Worm (Caenorhabditis elegans) whole organism, young adult: ENCODE measurements around the gene R07E4.1.
A peak's percentile ranks its signal among the peaks of the same experiment; 100 is the strongest.

Source experiments
- B0019.2 ChIP-seq: fragments of 200-800 bp; sonication (Bioruptor generic); conservative IDR thresholded peaks from 2 replicates; pipeline ENCODE4 v1.3.6; 2022; ENCODE audit warnings: missing genetic modification reagents, missing genetic modification characterization, missing compliant biosample characterization
- B0035.1 ChIP-seq: sonication (generic microtip); optimal IDR thresholded peaks from 2 replicates; lab custom pipeline; 2016; ENCODE audit warnings: missing genetic modification characterization, mild to moderate bottlenecking, missing compliant biosample characterization, missing genotype, missing genetic modification reagents
- D2030.7 ChIP-seq: fragments of 200-800 bp; sonication (Bioruptor generic); IDR thresholded peaks from 2 replicates; pipeline ENCODE4 v1.3.6; 2022; ENCODE audit warnings: missing genetic modification reagents, missing genetic modification characterization, missing compliant biosample characterization
- F10E7.11 ChIP-seq: sonication (generic microtip); optimal IDR thresholded peaks from 2 replicates; lab custom pipeline; 2017; ENCODE audit warnings: mild to moderate bottlenecking, missing genetic modification characterization, moderate library complexity, missing compliant biosample characterization
- F23B12.7 ChIP-seq: sonication (generic microtip); optimal IDR thresholded peaks from 2 replicates; lab custom pipeline; 2017; ENCODE audit warnings: missing genetic modification characterization, mild to moderate bottlenecking, missing compliant biosample characterization, antibody characterized with exemption, moderate library complexity; ENCODE audit not compliant: insufficient read depth
- K11D2.4 ChIP-seq: fragments of 200-800 bp; sonication (Bioruptor generic); IDR thresholded peaks from 2 replicates; pipeline ENCODE4 v1.3.6; 2022; ENCODE audit warnings: missing genetic modification reagents, missing genetic modification characterization, missing compliant biosample characterization
- K12H6.12 ChIP-seq: fragments of 200-800 bp; sonication (Bioruptor generic); optimal IDR thresholded peaks from 2 replicates; lab custom pipeline; 2018; ENCODE audit warnings: mild to moderate bottlenecking, missing genetic modification characterization, missing compliant biosample characterization
- Y56A3A.18 ChIP-seq: fragments of 200-800 bp; sonication (Bioruptor generic); IDR thresholded peaks from 2 replicates; pipeline ENCODE4 v1.3.6; 2022; ENCODE audit warnings: missing genetic modification reagents, missing genetic modification characterization, missing compliant biosample characterization
- attf-5 ChIP-seq: fragments of 200-800 bp; sonication (Bioruptor generic); optimal IDR thresholded peaks from 2 replicates; lab custom pipeline; 2018; ENCODE audit warnings: mild to moderate bottlenecking, missing genetic modification characterization, missing compliant biosample characterization
- attf-6 ChIP-seq: fragments of 200-800 bp; sonication (Bioruptor generic); IDR thresholded peaks from 2 replicates; pipeline ENCODE4 v1.3.6; 2022; ENCODE audit warnings: missing genetic modification reagents, missing genetic modification characterization, missing compliant biosample characterization
- bed-2 ChIP-seq: fragments of 200-800 bp; sonication (Bioruptor generic); IDR thresholded peaks from 2 replicates; pipeline ENCODE4 v1.3.6; 2022; ENCODE audit warnings: missing genetic modification reagents, missing genetic modification characterization, missing compliant biosample characterization
- ccch-3 ChIP-seq: fragments of 200-800 bp; sonication (Bioruptor generic); optimal IDR thresholded peaks from 2 replicates; lab custom pipeline; 2018; ENCODE audit warnings: mild to moderate bottlenecking, missing genetic modification characterization, missing compliant biosample characterization
- cebp-1 ChIP-seq, 2 experiments: fragments of 200-800 bp in 1 of 2; sonication (Bioruptor generic) in 1 of 2; sonication (generic microtip) in 1 of 2; IDR thresholded peaks in 1 of 2; optimal IDR thresholded peaks in 1 of 2; 2 replicates each; pipeline versions ENCODE4 v1.3.6 to Lab custom; 2017 to 2022; ENCODE audit warnings: missing compliant biosample characterization in 2 of 2, missing genetic modification characterization in 2 of 2, mild to moderate bottlenecking in 1 of 2, missing genetic modification reagents in 1 of 2, moderate library complexity in 1 of 2
- ceh-58 ChIP-seq: fragments of 200-800 bp; sonication (Bioruptor generic); IDR thresholded peaks from 2 replicates; pipeline ENCODE4 v1.3.6; 2022; ENCODE audit warnings: missing genetic modification characterization, missing compliant biosample characterization
- ceh-79 ChIP-seq: sonication (generic microtip); optimal IDR thresholded peaks from 2 replicates; lab custom pipeline; 2017; ENCODE audit warnings: mild to moderate bottlenecking, missing genetic modification characterization, missing compliant biosample characterization
- ceh-91 ChIP-seq: fragments of 200-800 bp; sonication (Bioruptor generic); IDR thresholded peaks from 2 replicates; pipeline ENCODE4 v1.3.6; 2022; ENCODE audit warnings: missing genetic modification reagents, missing genetic modification characterization, missing compliant biosample characterization
- die-1 ChIP-seq: sonication (generic microtip); optimal IDR thresholded peaks from 2 replicates; lab custom pipeline; 2016; ENCODE audit warnings: missing genotype, mild to moderate bottlenecking, missing genetic modification characterization, missing compliant biosample characterization
- dox-1 ChIP-seq: fragments of 200-800 bp; sonication (Bioruptor generic); IDR thresholded peaks from 2 replicates; pipeline ENCODE4 v1.3.6; 2022; ENCODE audit warnings: missing genetic modification reagents, missing genetic modification characterization, missing compliant biosample characterization
- dpl-1 ChIP-seq: fragments of 150-350 bp; optimal IDR thresholded peaks from 2 replicates; lab custom pipeline; 2014; ENCODE audit warnings: missing biosample characterization, missing genetic modification reagents, missing genetic modification characterization
- egrh-3 ChIP-seq: fragments of 200-800 bp; sonication (Bioruptor generic); IDR thresholded peaks from 2 replicates; pipeline ENCODE4 v1.3.6; 2022; ENCODE audit warnings: missing genetic modification reagents, missing genetic modification characterization, missing compliant biosample characterization
- hmg-1.2 ChIP-seq: fragments of 200-800 bp; sonication (Bioruptor generic); IDR thresholded peaks from 2 replicates; pipeline ENCODE4 v1.3.6; 2022; ENCODE audit warnings: missing genetic modification reagents, missing genetic modification characterization, missing compliant biosample characterization
- lag-1 ChIP-seq: fragments of 200-800 bp; sonication (Bioruptor generic); IDR thresholded peaks from 2 replicates; pipeline ENCODE4 v1.3.6; 2022; ENCODE audit warnings: missing genetic modification reagents, missing genetic modification characterization, missing compliant biosample characterization
- let-607 ChIP-seq, 2 experiments: fragments of 200-800 bp in 1 of 2; sonication (Bioruptor generic) in 1 of 2; sonication (generic microtip) in 1 of 2; optimal IDR thresholded peaks; 2 replicates each; lab custom pipeline; 2016 to 2018; ENCODE audit warnings: mild to moderate bottlenecking in 2 of 2, missing compliant biosample characterization in 2 of 2, missing genetic modification characterization in 2 of 2, moderate library complexity in 2 of 2, missing genotype in 1 of 2
- lin-35 ChIP-seq, 3 experiments: fragments of 150-350 bp in 2 of 3; sonication (generic microtip) in 1 of 3; optimal IDR thresholded peaks; 2 replicates each; lab custom pipeline; 2014 to 2018; ENCODE audit warnings: missing biosample characterization in 3 of 3, missing genetic modification characterization in 3 of 3, missing genetic modification reagents in 3 of 3
- madf-10 ChIP-seq: sonication (generic microtip); optimal IDR thresholded peaks from 2 replicates; lab custom pipeline; 2016; ENCODE audit warnings: mild to moderate bottlenecking, missing genetic modification characterization, missing compliant biosample characterization
- mcd-1 ChIP-seq: fragments of 200-800 bp; sonication (Bioruptor generic); IDR thresholded peaks from 2 replicates; pipeline ENCODE4 v1.3.6; 2022; ENCODE audit warnings: missing genetic modification reagents, missing genetic modification characterization, missing compliant biosample characterization
- mxl-1 ChIP-seq: sonication (generic microtip); optimal IDR thresholded peaks from 2 replicates; lab custom pipeline; 2016; ENCODE audit warnings: missing genetic modification characterization, missing compliant biosample characterization
- nfyb-1 ChIP-seq: fragments of 200-800 bp; sonication (Bioruptor generic); IDR thresholded peaks from 2 replicates; pipeline ENCODE4 v1.3.6; 2022; ENCODE audit warnings: missing genetic modification reagents, missing genetic modification characterization, missing compliant biosample characterization
- nhr-90 ChIP-seq: sonication (generic microtip); optimal IDR thresholded peaks from 2 replicates; lab custom pipeline; 2016; ENCODE audit warnings: missing genotype, mild to moderate bottlenecking, missing genetic modification characterization, missing compliant biosample characterization
- pbrm-1 ChIP-seq: fragments of 200-800 bp; sonication (Bioruptor generic); IDR thresholded peaks from 2 replicates; pipeline ENCODE4 v1.3.6; 2022; ENCODE audit warnings: missing genetic modification reagents, missing genetic modification characterization, missing compliant biosample characterization
- rcor-1 ChIP-seq: fragments of 200-800 bp; sonication (Bioruptor generic); IDR thresholded peaks from 2 replicates; pipeline ENCODE4 v1.3.6; 2022; ENCODE audit warnings: missing genetic modification reagents, missing genetic modification characterization, missing compliant biosample characterization
- rpc-1 ChIP-seq, 2 experiments: fragments of 150-350 bp in 1 of 2; sonication (generic microtip) in 1 of 2; optimal IDR thresholded peaks; 2 replicates each; lab custom pipeline; 2014 to 2018; ENCODE audit warnings: missing biosample characterization in 1 of 2, missing genetic modification characterization in 1 of 2, missing genetic modification reagents in 1 of 2, missing genotype in 1 of 2
- sea-2 ChIP-seq: fragments of 200-800 bp; sonication (Bioruptor generic); IDR thresholded peaks from 2 replicates; pipeline ENCODE4 v1.3.6; 2022; ENCODE audit warnings: missing genetic modification characterization, missing compliant biosample characterization
- somi-1 ChIP-seq: fragments of 200-800 bp; sonication (Bioruptor generic); optimal IDR thresholded peaks from 2 replicates; lab custom pipeline; 2018; ENCODE audit warnings: mild to moderate bottlenecking, missing genetic modification characterization, missing compliant biosample characterization
- xnd-1 ChIP-seq: sonication (generic microtip); optimal IDR thresholded peaks from 2 replicates; lab custom pipeline; 2016; ENCODE audit warnings: missing genotype, missing genetic modification reagents, missing genetic modification characterization, missing compliant biosample characterization
- zfh-2 ChIP-seq: fragments of 200-800 bp; sonication (Bioruptor generic); conservative IDR thresholded peaks from 2 replicates; pipeline ENCODE4 v1.3.6; 2022; ENCODE audit warnings: missing genetic modification reagents, missing genetic modification characterization, missing compliant biosample characterization
- ztf-22 ChIP-seq: fragments of 200-800 bp; sonication (Bioruptor generic); optimal IDR thresholded peaks from 2 replicates; lab custom pipeline; 2018; ENCODE audit warnings: mild to moderate bottlenecking, missing genetic modification characterization, moderate library complexity, missing compliant biosample characterization
- ztf-25 ChIP-seq: fragments of 200-800 bp; sonication (Bioruptor generic); IDR thresholded peaks from 2 replicates; pipeline ENCODE4 v1.3.6; 2022; ENCODE audit warnings: missing genetic modification reagents, missing genetic modification characterization, missing compliant biosample characterization
- ztf-26 ChIP-seq: sonication (generic microtip); optimal IDR thresholded peaks from 2 replicates; lab custom pipeline; 2017; ENCODE audit warnings: missing genetic modification characterization, missing compliant biosample characterization
- ztf-6 ChIP-seq: fragments of 200-800 bp; sonication (Bioruptor generic); IDR thresholded peaks from 2 replicates; pipeline ENCODE4 v1.3.6; 2022; ENCODE audit warnings: missing genetic modification reagents, missing genetic modification characterization, missing compliant biosample characterization

The R07E4.1 gene

DNA sequence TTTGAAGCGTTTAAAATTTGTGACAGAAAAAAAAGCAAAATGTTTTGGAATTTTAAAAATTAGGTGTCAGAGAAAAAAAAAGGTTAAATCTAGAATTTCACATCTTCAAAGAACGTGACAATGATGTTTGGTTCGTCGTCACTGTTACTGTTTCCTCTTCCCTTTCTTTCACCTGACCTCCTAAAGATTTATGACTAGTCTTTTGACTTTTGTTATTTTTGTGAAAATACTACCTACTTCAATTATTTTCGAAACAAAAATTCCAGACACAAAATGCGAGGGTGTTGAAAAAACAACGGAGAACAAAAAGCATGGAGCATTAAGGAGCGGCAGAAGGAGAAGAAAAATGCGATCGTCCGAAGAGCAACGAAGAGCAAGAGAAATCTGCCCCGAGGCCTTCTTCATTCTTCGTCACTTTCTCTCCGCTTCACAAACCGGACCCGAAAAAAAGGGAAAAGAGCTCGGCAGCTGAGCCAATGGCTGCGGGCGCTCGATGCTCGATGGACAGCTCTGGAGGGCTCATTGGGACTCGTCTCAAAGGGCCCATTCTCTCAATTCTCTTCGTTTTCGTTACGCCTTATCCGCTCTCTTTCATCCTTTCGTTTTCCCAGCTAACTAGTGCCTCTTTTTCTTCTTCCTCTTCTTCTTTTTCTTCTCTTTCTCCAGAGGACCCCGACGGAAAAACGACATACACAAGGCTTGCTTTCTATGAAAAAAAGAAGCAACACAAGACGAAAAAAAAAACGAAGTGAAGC is 17.5 kb downstream of the R07E4.1 start:
- TF ChIP-seq madf-10 (no peak), ceh-58 (no peak), F10E7.11 (tag; lab: Kevin White, UChicago) (no peak), rpc-1 (optimal IDR thresholded peaks at IDR 0.05; lab: Kevin White, UChicago) (no peak), rpc-1 (tag; optimal IDR thresholded peaks at IDR 0.05; lab: Kevin White, UChicago) (no peak), bed-2 (GFP tag; lab: Robert Waterston, UW) (no peak), ztf-6 (GFP tag; lab: Robert Waterston, UW) (no peak), lag-1 (GFP tag; lab: Robert Waterston, UW) (no peak), sea-2 (no peak), zfh-2 (GFP tag; lab: Robert Waterston, UW) (peak; percentile 92), F23B12.7 (tag; lab: Kevin White, UChicago) (no peak), pbrm-1 (GFP tag; lab: Robert Waterston, UW) (no peak), ztf-26 (tag; lab: Kevin White, UChicago) (no peak), K11D2.4 (GFP tag; lab: Robert Waterston, UW) (0 out of 2 replicates have a peak, but pooled peaks have one; percentile 8), D2030.7 (GFP tag; lab: Robert Waterston, UW) (no peak), mcd-1 (GFP tag; lab: Robert Waterston, UW) (peak; percentile 42; the same call in 1 of the 2 replicates), somi-1 (GFP tag; lab: Kevin White, UChicago) (peak; percentile 7), B0019.2 (GFP tag; lab: Robert Waterston, UW) (no peak), ztf-25 (no peak), let-607 (tag; optimal IDR thresholded peaks at IDR 0.05; lab: Kevin White, UChicago) (no peak), xnd-1 (tag; lab: Kevin White, UChicago) (no peak), hmg-1.2 (GFP tag; lab: Robert Waterston, UW) (no peak), dpl-1 (GFP tag; lab: Kevin White, UChicago) (no peak), egrh-3 (peak; percentile 62; the same call in 1 of the 2 replicates), die-1 (tag; lab: Kevin White, UChicago) (no peak), rcor-1 (GFP tag; lab: Robert Waterston, UW) (0 out of 2 replicates have a peak, but pooled peaks have one; percentile 13), attf-6 (no peak), ztf-22 (GFP tag; lab: Kevin White, UChicago) (no peak), ceh-91 (GFP tag; lab: Robert Waterston, UW) (no peak), lin-35 (GFP tag; optimal IDR thresholded peaks at IDR 0.05; lab: Kevin White, UChicago) (peak in 1 of 3 experiments; percentile 69), B0035.1 (tag; lab: Kevin White, UChicago) (no peak), cebp-1 (GFP tag; IDR thresholded peaks at IDR 0.05; lab: Robert Waterston, UW) (no peak), cebp-1 (tag; optimal IDR thresholded peaks at IDR 0.05; lab: Kevin White, UChicago) (peak; percentile 26), K12H6.12 (tag; lab: Kevin White, UChicago) (peak; percentile 50), mxl-1 (tag; lab: Kevin White, UChicago) (no peak), Y56A3A.18 (GFP tag; lab: Robert Waterston, UW) (no peak), nfyb-1 (GFP tag; lab: Robert Waterston, UW) (0 out of 2 replicates have a peak, but pooled peaks have one; percentile 37), dox-1 (GFP tag; lab: Robert Waterston, UW) (peak; percentile 27; the same call in 1 of the 2 replicates), ceh-79 (no peak), attf-5 (no peak), nhr-90 (tag; lab: Kevin White, UChicago) (no peak), ccch-3 (GFP tag; lab: Kevin White, UChicago) (no peak)
